Fruit fly (Drosophila melanogaster) whole organism, embryonic: Measurements from ENCODE around the gene Ids.

Source experiments
- Ada2b ChIP-seq: fragments of 200-800 bp; sonication (Bioruptor generic); IDR thresholded peaks from 2 replicates; pipeline ENCODE4 v1.3.6; 2022; ENCODE audit warnings: missing biosample characterization, missing genetic modification characterization
- CG10209 ChIP-seq: fragments of 200-800 bp; sonication (Bioruptor generic); optimal IDR thresholded peaks from 3 replicates; lab custom pipeline; 2017; ENCODE audit warnings: missing biosample characterization, mild to moderate bottlenecking, missing genetic modification characterization, missing genetic modification reagents
- CG10543 ChIP-seq: fragments of 200-800 bp; sonication (Bioruptor generic); optimal IDR thresholded peaks from 3 replicates; lab custom pipeline; 2017; ENCODE audit warnings: missing biosample characterization, mild to moderate bottlenecking, missing genetic modification characterization, moderate library complexity
- CG11085 ChIP-seq: fragments of 200-800 bp; sonication (Bioruptor generic); IDR thresholded peaks from 2 replicates; pipeline ENCODE4 v1.3.6; 2022; ENCODE audit warnings: missing biosample characterization, missing genetic modification characterization
- CG11456 ChIP-seq: fragments of 200-800 bp; sonication (Bioruptor generic); IDR thresholded peaks from 3 replicates; pipeline ENCODE4 v1.3.6; 2022; ENCODE audit warnings: missing biosample characterization, missing genetic modification characterization
- CG11695 ChIP-seq: fragments of 200-800 bp; sonication (Bioruptor generic); IDR thresholded peaks from 3 replicates; pipeline ENCODE4 v1.3.6; 2022; ENCODE audit warnings: missing biosample characterization, missing genetic modification characterization
- CG12071 ChIP-seq: fragments of 200-800 bp; sonication (Bioruptor generic); optimal IDR thresholded peaks from 3 replicates; lab custom pipeline; 2018; ENCODE audit warnings: missing biosample characterization, mild to moderate bottlenecking, missing genetic modification characterization
- CG12104 ChIP-seq: fragments of 200-800 bp; sonication (Bioruptor generic); optimal IDR thresholded peaks from 3 replicates; lab custom pipeline; 2016; ENCODE audit warnings: missing biosample characterization, missing genetic modification characterization
- CG1233 ChIP-seq: fragments of 200-800 bp; sonication (Bioruptor generic); optimal IDR thresholded peaks from 4 replicates; lab custom pipeline; 2018; ENCODE audit warnings: missing biosample characterization, mild to moderate bottlenecking, missing genetic modification characterization
- CG12391 ChIP-seq: fragments of 200-800 bp; sonication (Bioruptor generic); optimal IDR thresholded peaks from 3 replicates; lab custom pipeline; 2018; ENCODE audit warnings: missing biosample characterization, mild to moderate bottlenecking, missing genetic modification characterization, moderate library complexity
- CG12769 ChIP-seq: fragments of 200-800 bp; sonication (Bioruptor generic); optimal IDR thresholded peaks from 2 replicates; lab custom pipeline; 2019; ENCODE audit warnings: missing biosample characterization, mild to moderate bottlenecking, missing genetic modification characterization, moderate library complexity
- CG13123 ChIP-seq: fragments of 200-800 bp; sonication (Bioruptor generic); optimal IDR thresholded peaks from 2 replicates; lab custom pipeline; 2016; ENCODE audit warnings: missing biosample characterization, missing genetic modification characterization
- CG15601 ChIP-seq: fragments of 200-800 bp; sonication (Bioruptor generic); optimal IDR thresholded peaks from 3 replicates; lab custom pipeline; 2019; ENCODE audit warnings: missing biosample characterization, mild to moderate bottlenecking, missing genetic modification characterization, moderate library complexity
- CG17328 ChIP-seq: fragments of 200-800 bp; sonication (Bioruptor generic); IDR thresholded peaks from 2 replicates; pipeline ENCODE4 v1.3.6; 2022; ENCODE audit warnings: missing biosample characterization, missing genetic modification characterization
- CG18619 ChIP-seq: fragments of 200-800 bp; sonication (Bioruptor generic); optimal IDR thresholded peaks from 3 replicates; lab custom pipeline; 2017; ENCODE audit warnings: missing biosample characterization, mild to moderate bottlenecking, missing genetic modification characterization
- CG2678 ChIP-seq: fragments of 200-800 bp; sonication (Bioruptor generic); optimal IDR thresholded peaks from 3 replicates; lab custom pipeline; 2019; ENCODE audit warnings: missing biosample characterization, mild to moderate bottlenecking, missing genetic modification characterization, moderate library complexity
- CG5180 ChIP-seq: fragments of 200-800 bp; sonication (Bioruptor generic); optimal IDR thresholded peaks from 3 replicates; lab custom pipeline; 2017; ENCODE audit warnings: missing biosample characterization, missing genetic modification characterization, mild to moderate bottlenecking, moderate library complexity, missing genetic modification reagents
- CG7786 ChIP-seq: fragments of 200-800 bp; sonication (Bioruptor generic); optimal IDR thresholded peaks from 2 replicates; lab custom pipeline; 2016; ENCODE audit warnings: missing biosample characterization, missing genetic modification characterization
- CG9932 ChIP-seq: fragments of 200-800 bp; sonication (Bioruptor generic); IDR thresholded peaks from 2 replicates; pipeline ENCODE4 v1.3.6; 2022; ENCODE audit warnings: missing biosample characterization, missing genetic modification characterization
- Dad ChIP-seq: fragments of 200-800 bp; sonication (Bioruptor generic); optimal IDR thresholded peaks from 3 replicates; lab custom pipeline; 2016; ENCODE audit warnings: missing biosample characterization, missing genetic modification characterization
- Deaf1 ChIP-seq: fragments of 200-800 bp; optimal IDR thresholded peaks from 3 replicates; lab custom pipeline; 2019; ENCODE audit warnings: missing biosample characterization, mild to moderate bottlenecking, missing genetic modification characterization, moderate library complexity
- Dp ChIP-seq: fragments of 200-800 bp; sonication (Bioruptor generic); optimal IDR thresholded peaks from 2 replicates; lab custom pipeline; 2018; ENCODE audit warnings: missing biosample characterization, mild to moderate bottlenecking, missing genetic modification characterization, moderate library complexity
- Ets65A ChIP-seq: fragments of 200-800 bp; sonication (Bioruptor generic); peaks from one replicate; lab custom pipeline; 2016; ENCODE audit warnings: missing biosample characterization, missing genetic modification characterization
- Fer2 ChIP-seq: fragments of 200-800 bp; sonication (Bioruptor generic); optimal IDR thresholded peaks from 2 replicates; lab custom pipeline; 2018; ENCODE audit warnings: missing biosample characterization, mild to moderate bottlenecking, missing genetic modification characterization, moderate library complexity
- Fer3 ChIP-seq: fragments of 200-800 bp; sonication (Bioruptor generic); optimal IDR thresholded peaks from 2 replicates; lab custom pipeline; 2018; ENCODE audit warnings: missing biosample characterization, mild to moderate bottlenecking, missing genetic modification characterization, moderate library complexity
- H2.0 ChIP-seq: fragments of 200-800 bp; sonication (Bioruptor generic); IDR thresholded peaks from 2 replicates; pipeline ENCODE4 v1.3.6; 2022; ENCODE audit warnings: missing biosample characterization, missing genetic modification characterization
- HLHmδ ChIP-seq: fragments of 200-800 bp; sonication (Bioruptor generic); optimal IDR thresholded peaks from 2 replicates; lab custom pipeline; 2018; ENCODE audit warnings: missing biosample characterization, mild to moderate bottlenecking, missing genetic modification characterization, moderate library complexity
- Ptx1 ChIP-seq: fragments of 200-800 bp; sonication (Bioruptor generic); IDR thresholded peaks from 2 replicates; pipeline ENCODE4 v1.3.6; 2022; ENCODE audit warnings: missing biosample characterization, missing genetic modification characterization
- Sin3A ChIP-seq: fragments of >200 bp; optimal IDR thresholded peaks from 2 replicates; lab custom pipeline; 2018
- abd-A ChIP-seq: fragments of 200-800 bp; sonication (Bioruptor generic); optimal IDR thresholded peaks from 3 replicates; lab custom pipeline; 2019; ENCODE audit warnings: missing biosample characterization, mild to moderate bottlenecking, missing genetic modification characterization, moderate library complexity
- ato ChIP-seq: fragments of 200-800 bp; sonication (Bioruptor generic); IDR thresholded peaks from 2 replicates; pipeline ENCODE4 v1.3.6; 2022; ENCODE audit warnings: missing biosample characterization, missing genetic modification characterization; ENCODE audit not compliant: partially characterized antibody
- ci ChIP-seq: fragments of 200-800 bp; sonication (Bioruptor generic); IDR thresholded peaks from 3 replicates; pipeline ENCODE4 v1.3.6; 2022; ENCODE audit warnings: missing biosample characterization, missing genetic modification characterization
- cwo ChIP-seq: fragments of 200-800 bp; sonication (Bioruptor generic); optimal IDR thresholded peaks from 3 replicates; lab custom pipeline; 2017; ENCODE audit warnings: missing biosample characterization, missing genetic modification characterization, mild to moderate bottlenecking, moderate library complexity, missing genetic modification reagents
- danr ChIP-seq: fragments of 200-800 bp; sonication (Bioruptor generic); IDR thresholded peaks from 2 replicates; pipeline ENCODE4 v1.3.6; 2022; ENCODE audit warnings: missing biosample characterization, missing genetic modification characterization
- dmrt11E ChIP-seq: fragments of 200-800 bp; sonication (Bioruptor generic); optimal IDR thresholded peaks from 3 replicates; lab custom pipeline; 2018; ENCODE audit warnings: missing biosample characterization, mild to moderate bottlenecking, missing genetic modification characterization, moderate library complexity
- fu2 ChIP-seq: fragments of 200-800 bp; sonication (Bioruptor generic); optimal IDR thresholded peaks from 2 replicates; lab custom pipeline; 2016; ENCODE audit warnings: missing biosample characterization, missing genetic modification characterization
- gce ChIP-seq: fragments of 200-800 bp; sonication (Bioruptor generic); IDR thresholded peaks from 3 replicates; pipeline ENCODE4 v1.3.6; 2022; ENCODE audit warnings: missing biosample characterization, missing genetic modification characterization
- gem ChIP-seq: fragments of 200-800 bp; sonication (Bioruptor generic); optimal IDR thresholded peaks from 2 replicates; lab custom pipeline; 2019; ENCODE audit warnings: missing biosample characterization, mild to moderate bottlenecking, missing genetic modification characterization, moderate library complexity
- insv ChIP-seq, 2 experiments: fragments of 200-800 bp; sonication (Bioruptor generic); optimal IDR thresholded peaks; 3 replicates each; lab custom pipeline; 2016 to 2018; ENCODE audit warnings: missing biosample characterization in 2 of 2, missing genetic modification characterization in 2 of 2
- kay ChIP-seq: fragments of 200-800 bp; sonication (Bioruptor generic); optimal IDR thresholded peaks from 2 replicates; lab custom pipeline; 2016; ENCODE audit warnings: missing biosample characterization, missing genetic modification characterization
- lola ChIP-seq, 3 experiments: fragments of >200 bp in 2 of 3; fragments of 200-800 bp in 1 of 3; sonication (Bioruptor generic) in 1 of 3; optimal IDR thresholded peaks; 2 replicates each; lab custom pipeline; 2017 to 2019; ENCODE audit warnings: missing biosample characterization in 3 of 3, missing genetic modification characterization in 3 of 3, mild to moderate bottlenecking in 1 of 3, moderate library complexity in 1 of 3
- luna ChIP-seq: fragments of 200-800 bp; sonication (Bioruptor generic); optimal IDR thresholded peaks from 2 replicates; lab custom pipeline; 2016; ENCODE audit warnings: missing biosample characterization, missing genetic modification characterization
- nau ChIP-seq: fragments of 200-800 bp; sonication (Bioruptor generic); optimal IDR thresholded peaks from 3 replicates; lab custom pipeline; 2017; ENCODE audit warnings: missing biosample characterization, mild to moderate bottlenecking, missing genetic modification characterization, missing genetic modification reagents
- nmo ChIP-seq: fragments of 200-800 bp; sonication (Bioruptor generic); optimal IDR thresholded peaks from 2 replicates; lab custom pipeline; 2018; ENCODE audit warnings: missing biosample characterization, mild to moderate bottlenecking, missing genetic modification characterization, moderate library complexity
- odd ChIP-seq: fragments of 200-800 bp; sonication (Bioruptor generic); optimal IDR thresholded peaks from 2 replicates; lab custom pipeline; 2017; ENCODE audit warnings: missing biosample characterization, mild to moderate bottlenecking, missing genetic modification characterization
- sd ChIP-seq: fragments of 200-800 bp; sonication (Bioruptor generic); optimal IDR thresholded peaks from 3 replicates; lab custom pipeline; 2018; ENCODE audit warnings: missing biosample characterization, mild to moderate bottlenecking, missing genetic modification characterization, moderate library complexity
- sens ChIP-seq: fragments of 200-800 bp; sonication (Bioruptor generic); peaks from one replicate; lab custom pipeline; 2016; ENCODE audit warnings: missing biosample characterization, missing genetic modification characterization
- seq ChIP-seq: fragments of 200-800 bp; sonication (Bioruptor generic); IDR thresholded peaks from 2 replicates; pipeline ENCODE4 v1.3.6; 2022; ENCODE audit warnings: missing biosample characterization, missing genetic modification characterization
- sima ChIP-seq: fragments of 200-800 bp; sonication (Bioruptor generic); optimal IDR thresholded peaks from 2 replicates; lab custom pipeline; 2016; ENCODE audit warnings: missing biosample characterization, missing genetic modification characterization
- slou ChIP-seq: fragments of 200-800 bp; sonication (Bioruptor generic); optimal IDR thresholded peaks from 3 replicates; lab custom pipeline; 2016; ENCODE audit warnings: missing biosample characterization, missing genetic modification characterization
- vvl ChIP-seq: fragments of 200-800 bp; sonication (Bioruptor generic); IDR thresholded peaks from 2 replicates; pipeline ENCODE4 v1.3.6; 2022; ENCODE audit warnings: missing biosample characterization, missing genetic modification characterization

Gene Ids

dm6 chr3L:3390525-3390924 is 12.5 kb downstream of the Ids start (continued):
- TF ChIP-seq abd-A = no peak
- peak; percentile 38 for TF ChIP-seq CG15601 (tag; lab: Kevin White, UChicago)
- TF ChIP-seq CG9932 (GFP tag; lab: Robert Waterston, UW) = peak; percentile 19; the same call in 1 of the 2 replicates
- TF ChIP-seq nmo (GFP tag; lab: Kevin White, UChicago) = no peak
- TF ChIP-seq Ada2b (GFP tag; lab: Robert Waterston, UW) = no peak
- TF ChIP-seq gce (GFP tag; lab: Robert Waterston, UW) = 0 out of 3 replicates have a peak, but pooled peaks have one; percentile 46
- no peak for TF ChIP-seq danr
- no peak for TF ChIP-seq lola (GFP tag; optimal IDR thresholded peaks at IDR 0.05; lab: Kevin White, UChicago)
- no peak for TF ChIP-seq CG11085
- no peak for TF ChIP-seq luna (GFP tag; lab: Kevin White, UChicago)
- TF ChIP-seq CG10543 = peak; percentile 46
- no peak for TF ChIP-seq sima (GFP tag; lab: Kevin White, UChicago)
- TF ChIP-seq CG12391 (tag; lab: Kevin White, UChicago) = no peak
- peak; percentile 5 for TF ChIP-seq sd (tag; lab: Kevin White, UChicago)
- TF ChIP-seq Fer2 (tag; lab: Kevin White, UChicago) = no peak
- no peak for TF ChIP-seq CG12104 (GFP tag; lab: Kevin White, UChicago)
- peak; percentile 46; the same call in 1 of the 2 replicates for TF ChIP-seq CG17328
- TF ChIP-seq sens (GFP tag; lab: Kevin White, UChicago) = peak; percentile 79
- TF ChIP-seq seq (GFP tag; lab: Robert Waterston, UW) = 0 out of 2 replicates have a peak, but pooled peaks have one; percentile 35
- peak; percentile 14 for TF ChIP-seq CG12071
- TF ChIP-seq CG5180 = peak; percentile 13
- TF ChIP-seq H2.0 (GFP tag; lab: Robert Waterston, UW) = no peak
- TF ChIP-seq slou (GFP tag; lab: Kevin White, UChicago) = no peak
- no peak for TF ChIP-seq Fer3 (tag; lab: Kevin White, UChicago)
- no peak for TF ChIP-seq fu2
- TF ChIP-seq Deaf1 = no peak
- no peak for TF ChIP-seq cwo (GFP tag; lab: Kevin White, UChicago)
- TF ChIP-seq dmrt11E (tag; lab: Kevin White, UChicago) = peak; percentile 42
- no peak for TF ChIP-seq ato (GFP tag; lab: Robert Waterston, UW)
- TF ChIP-seq HLHmδ (GFP tag; lab: Kevin White, UChicago) = peak; percentile 45
- TF ChIP-seq vvl (GFP tag; lab: Robert Waterston, UW) = 0 out of 2 replicates have a peak, but pooled peaks have one; percentile 7
- no peak for TF ChIP-seq CG13123 (GFP tag; lab: Kevin White, UChicago)
- TF ChIP-seq CG7786 (GFP tag; lab: Kevin White, UChicago) = peak; percentile 1
- peak; percentile 31 for TF ChIP-seq CG12769 (tag; lab: Kevin White, UChicago)
- no peak for TF ChIP-seq odd
- TF ChIP-seq ci (GFP tag; lab: Robert Waterston, UW) = 0 out of 3 replicates have a peak, but pooled peaks have one; percentile 51
- no peak for TF ChIP-seq nau (GFP tag; lab: Kevin White, UChicago)
- no peak for TF ChIP-seq kay
- peak; percentile 73 for TF ChIP-seq Ets65A (GFP tag; lab: Kevin White, UChicago)
- TF ChIP-seq CG10209 = peak; percentile 24
- peak; percentile 26 for TF ChIP-seq CG2678 (tag; lab: Kevin White, UChicago)
- peak; percentile 18 for TF ChIP-seq gem (tag; lab: Kevin White, UChicago)
- TF ChIP-seq Dp (GFP tag; lab: Kevin White, UChicago) = no peak
- TF ChIP-seq Dad (GFP tag; lab: Kevin White, UChicago) = no peak
- TF ChIP-seq CG18619 (GFP tag; lab: Kevin White, UChicago) = peak; percentile 3
- no peak for TF ChIP-seq insv (GFP tag; optimal IDR thresholded peaks at IDR 0.05; lab: Kevin White, UChicago)
- TF ChIP-seq CG11695 (GFP tag; lab: Robert Waterston, UW) = no peak
- no peak for TF ChIP-seq CG11456 (GFP tag; lab: Robert Waterston, UW)
- no peak for TF ChIP-seq Ptx1 (GFP tag; lab: Robert Waterston, UW)
- TF ChIP-seq CG1233 = peak; percentile 42
- no peak for TF ChIP-seq Sin3A (lab: Kevin White, UChicago)
